Fruit fly (Drosophila melanogaster) ovary, adult (tissue): ENCODE data around the gene CG15046.

Experiments
- CG17801 ChIP-seq: fragments of 200-800 bp; optimal IDR thresholded peaks from 2 replicates; lab custom pipeline; 2019; ENCODE audit warnings: missing biosample characterization, mild to moderate bottlenecking, missing genetic modification characterization, moderate library complexity; ENCODE audit not compliant: partially characterized antibody

Gene CG15046

DNA sequence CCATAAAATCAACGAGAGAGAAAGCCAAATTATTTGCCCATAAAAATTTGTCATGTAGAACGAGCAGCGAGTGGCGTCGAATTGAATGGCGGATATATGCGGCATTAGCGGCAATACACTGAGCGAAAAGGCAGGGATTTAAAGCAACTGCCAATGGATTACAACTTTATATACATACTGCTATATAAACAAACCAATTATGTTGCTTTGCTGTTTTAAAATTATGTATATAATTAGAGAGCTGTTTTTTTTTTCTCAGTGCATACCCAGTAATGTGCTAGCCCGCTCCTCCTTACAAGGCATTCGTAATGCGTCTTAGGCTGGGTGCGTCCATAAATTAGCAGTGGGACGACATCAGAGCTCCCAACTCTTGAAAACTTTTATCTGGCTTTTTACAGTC is 21.5 kb downstream of the CG15046 start:
- TF ChIP-seq CG17801 (GFP tag; lab: Kevin White, UChicago) = no peak

DNA sequence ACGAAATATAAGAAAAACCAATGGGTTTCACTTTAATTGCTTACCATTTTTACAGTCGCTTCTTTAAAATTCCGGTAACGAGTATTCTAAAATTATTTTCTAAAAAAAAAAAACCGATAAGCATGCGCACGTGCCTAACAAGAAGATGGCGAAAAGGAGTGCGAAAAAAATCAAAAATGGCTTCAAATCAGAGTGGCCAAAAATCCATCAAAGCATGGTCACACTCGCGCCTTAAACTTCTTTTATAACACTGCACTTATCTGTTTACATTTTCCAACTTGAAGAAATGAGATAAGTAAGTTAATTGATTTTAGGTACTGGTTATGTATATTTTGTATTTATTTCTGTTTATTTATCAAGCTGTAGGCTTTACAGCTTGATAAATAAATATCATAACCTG is 29.1 kb downstream of the CG15046 start, which contains the start of gene CG43843:
Gene CG43843 (minus strand): TSS at position 101 of the 400 bp plus-strand sequence.
- TF ChIP-seq CG17801 (GFP tag; lab: Kevin White, UChicago) = no peak

DNA sequence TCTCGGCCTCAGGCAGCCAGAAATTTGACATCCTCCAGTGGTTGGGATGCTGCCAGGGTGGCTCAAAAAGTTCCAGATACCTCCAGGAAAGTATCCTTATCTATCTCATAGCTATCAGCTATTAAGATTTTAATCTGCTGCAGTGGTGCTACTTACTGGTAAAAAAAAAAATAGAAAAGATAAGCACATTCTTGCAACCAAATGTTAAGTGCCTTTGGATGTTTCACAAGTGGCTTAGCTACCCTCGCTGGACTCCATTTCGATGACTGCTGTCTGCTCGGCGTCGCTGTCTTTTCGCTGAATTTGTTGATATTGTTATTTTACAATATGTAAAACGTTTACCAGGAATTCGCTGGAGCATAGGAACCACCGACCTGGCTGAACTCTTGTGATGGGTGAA is 36.7 kb downstream of the CG15046 start:
- TF ChIP-seq CG17801 (GFP tag; lab: Kevin White, UChicago) = no peak

DNA sequence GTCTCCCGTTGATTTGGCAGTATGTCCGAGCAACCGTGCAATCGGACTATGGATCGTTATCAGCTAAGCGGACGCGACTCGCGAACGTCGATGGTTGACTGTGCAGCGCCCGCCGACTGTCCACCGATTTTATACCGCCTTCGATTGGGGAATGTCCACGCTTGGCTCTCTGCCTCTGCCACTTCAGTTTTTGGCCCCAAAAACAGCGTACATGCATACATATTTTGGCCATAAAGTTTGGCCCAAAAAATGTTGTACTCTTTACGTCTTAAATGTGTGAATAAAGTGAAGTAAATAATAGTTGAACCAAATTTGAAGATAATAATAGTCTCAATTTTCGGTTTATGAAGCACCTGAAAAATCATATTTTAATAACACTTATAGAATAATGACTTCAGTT is 48.9 kb downstream of the CG15046 start, which contains the start of gene CG32548:
Gene CG32548 (minus strand): TSS at position 101 of the 400 bp plus-strand sequence.
- no peak for TF ChIP-seq CG17801 (GFP tag; lab: Kevin White, UChicago)

DNA sequence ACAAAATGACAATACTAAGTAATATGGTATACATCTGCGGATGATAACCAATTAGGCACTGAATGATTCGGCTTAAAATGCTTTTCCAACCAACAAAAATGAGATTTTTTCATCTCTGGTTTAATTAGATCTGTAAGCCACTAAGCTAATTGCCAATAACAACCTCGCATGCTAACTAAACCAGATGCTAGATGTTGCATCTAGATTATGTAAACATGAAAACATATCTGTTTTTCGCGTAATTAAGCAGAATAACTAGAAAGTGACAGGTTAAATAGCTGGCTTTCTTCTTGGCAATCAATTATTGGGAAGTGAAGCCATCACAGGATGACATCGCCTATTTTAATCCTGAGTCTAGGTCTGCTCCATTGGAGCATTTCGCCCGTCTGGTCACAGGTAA is 50.1 kb downstream of the CG15046 start, which contains the start of gene CG43841:
Gene CG43841 (plus strand): TSS at position 301 of the 400 bp plus-strand sequence.
- TF ChIP-seq CG17801 (GFP tag; lab: Kevin White, UChicago) = no peak

DNA sequence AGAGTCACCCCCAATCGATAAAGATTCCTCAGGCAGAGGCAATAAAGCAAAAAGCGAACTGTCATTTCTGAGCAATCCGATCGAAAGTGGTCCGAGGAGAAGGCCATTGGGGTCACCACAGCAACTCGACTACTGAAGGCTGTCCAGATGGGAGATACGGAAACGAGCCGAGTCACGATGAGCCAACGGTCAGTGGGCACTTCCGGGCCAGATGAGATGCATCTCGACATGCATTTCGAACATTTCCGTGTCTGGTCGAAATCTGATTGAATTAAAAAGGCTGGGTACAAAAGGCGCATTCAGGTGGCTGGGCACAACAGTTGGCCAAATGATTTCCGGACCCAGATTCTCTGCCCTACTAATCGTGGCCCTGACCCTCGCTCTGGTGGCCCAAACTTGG is 50.9 kb downstream of the CG15046 start, which contains the start of gene CG32551:
Gene CG32551 (plus strand): TSS at position 301 of the 400 bp plus-strand sequence.
- TF ChIP-seq CG17801 (GFP tag; lab: Kevin White, UChicago) = no peak
